Fruit fly (Drosophila melanogaster): ENCODE results near the gene RIOK1.

DNA sequence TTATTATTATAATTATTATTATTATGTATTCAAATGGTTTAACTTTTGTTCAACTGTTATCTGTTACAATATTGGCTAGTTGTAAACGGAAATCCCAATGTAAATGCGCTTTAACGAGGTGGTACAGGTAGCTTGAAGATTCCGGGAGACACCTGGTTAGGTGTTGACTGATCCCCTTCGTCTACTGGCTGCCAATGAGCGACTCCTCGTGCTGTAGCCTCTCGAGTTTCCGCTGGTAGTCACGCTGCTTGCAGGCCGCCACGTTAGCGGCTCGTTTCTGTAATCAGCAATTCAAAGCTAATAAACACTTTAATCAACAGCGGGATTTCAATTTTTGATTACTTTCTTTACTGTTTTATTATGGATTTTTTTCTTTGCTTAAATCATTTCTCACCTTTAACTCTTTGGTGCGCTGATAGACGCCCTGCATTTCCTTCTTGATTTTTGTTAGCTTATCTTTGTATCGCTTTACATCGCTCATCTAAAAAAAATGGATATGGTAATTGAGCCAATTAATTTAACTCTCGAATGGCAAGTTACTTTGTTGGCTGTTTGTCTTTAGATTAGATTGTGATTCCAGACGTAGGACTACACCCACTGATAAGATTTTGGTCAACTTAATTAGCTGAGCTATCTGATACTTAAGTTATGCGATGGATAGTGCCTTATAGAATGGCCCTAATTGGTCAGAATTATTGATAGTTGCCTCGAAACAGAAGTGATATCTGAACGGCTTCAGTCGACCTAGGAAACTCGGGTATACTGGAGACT lies 41.7 kb upstream of the RIOK1 start:
- no peak for TF ChIP-seq jing (GFP tag; optimal IDR thresholded peaks at IDR 0.05)
- peak; percentile 19 for TF ChIP-seq CG2678 (tag; optimal IDR thresholded peaks at IDR 0.05)
